Worm (Caenorhabditis elegans) whole organism, young adult: ENCODE measurements around the gene ZK418.5.

Experiments
- B0336.3 ChIP-seq: fragments of 200-800 bp; sonication (Bioruptor generic); IDR thresholded peaks from 2 replicates; pipeline ENCODE4 v1.3.6; 2022; ENCODE audit warnings: missing genetic modification characterization, missing compliant biosample characterization
- Y53G8AR.9 ChIP-seq: fragments of 200-800 bp; sonication (Bioruptor generic); conservative IDR thresholded peaks from 2 replicates; pipeline ENCODE4 v1.3.6; 2022; ENCODE audit warnings: missing genetic modification reagents, missing genetic modification characterization, missing compliant biosample characterization
- ZK185.1 ChIP-seq: sonication (generic microtip); optimal IDR thresholded peaks from 2 replicates; lab custom pipeline; 2016; ENCODE audit warnings: mild to moderate bottlenecking, missing genetic modification characterization, missing compliant biosample characterization; ENCODE audit not compliant: poor library complexity, severe bottlenecking
- ama-1 ChIP-seq, 3 experiments: fragments of 150-350 bp in 1 of 3; sonication (generic microtip) in 2 of 3; optimal IDR thresholded peaks; 2 replicates each; lab custom pipeline; 2014 to 2018; ENCODE audit warnings: missing biosample characterization in 2 of 3, missing genetic modification characterization in 2 of 3, missing genetic modification reagents in 2 of 3
- atf-7 ChIP-seq: sonication (generic microtip); optimal IDR thresholded peaks from 2 replicates; lab custom pipeline; 2017; ENCODE audit warnings: mild to moderate bottlenecking, missing genetic modification characterization, missing compliant biosample characterization
- attf-5 ChIP-seq: fragments of 200-800 bp; sonication (Bioruptor generic); optimal IDR thresholded peaks from 2 replicates; lab custom pipeline; 2018; ENCODE audit warnings: mild to moderate bottlenecking, missing genetic modification characterization, missing compliant biosample characterization
- bed-2 ChIP-seq: fragments of 200-800 bp; sonication (Bioruptor generic); IDR thresholded peaks from 2 replicates; pipeline ENCODE4 v1.3.6; 2022; ENCODE audit warnings: missing genetic modification reagents, missing genetic modification characterization, missing compliant biosample characterization
- cebp-1 ChIP-seq, 2 experiments: fragments of 200-800 bp in 1 of 2; sonication (Bioruptor generic) in 1 of 2; sonication (generic microtip) in 1 of 2; IDR thresholded peaks in 1 of 2; optimal IDR thresholded peaks in 1 of 2; 2 replicates each; pipeline versions ENCODE4 v1.3.6 to Lab custom; 2017 to 2022; ENCODE audit warnings: missing compliant biosample characterization in 2 of 2, missing genetic modification characterization in 2 of 2, mild to moderate bottlenecking in 1 of 2, missing genetic modification reagents in 1 of 2, moderate library complexity in 1 of 2
- cebp-2 ChIP-seq: fragments of 200-800 bp; sonication (Bioruptor generic); IDR thresholded peaks from 2 replicates; pipeline ENCODE4 v1.3.6; 2022; ENCODE audit warnings: missing genetic modification characterization, missing compliant biosample characterization
- chd-7 ChIP-seq: sonication (generic microtip); optimal IDR thresholded peaks from 2 replicates; lab custom pipeline; 2016; ENCODE audit warnings: mild to moderate bottlenecking, missing genetic modification characterization, moderate library complexity, missing compliant biosample characterization
- dpff-1 ChIP-seq: sonication (generic microtip); optimal IDR thresholded peaks from 2 replicates; lab custom pipeline; 2017; ENCODE audit warnings: mild to moderate bottlenecking, missing genetic modification characterization, missing compliant biosample characterization
- egl-18 ChIP-seq: fragments of 200-800 bp; sonication (Bioruptor generic); IDR thresholded peaks from 2 replicates; pipeline ENCODE4 v1.3.6; 2022; ENCODE audit warnings: missing genetic modification reagents, missing genetic modification characterization, missing compliant biosample characterization
- egrh-3 ChIP-seq: fragments of 200-800 bp; sonication (Bioruptor generic); IDR thresholded peaks from 2 replicates; pipeline ENCODE4 v1.3.6; 2022; ENCODE audit warnings: missing genetic modification reagents, missing genetic modification characterization, missing compliant biosample characterization
- ets-4 ChIP-seq: fragments of 200-800 bp; sonication (Bioruptor generic); optimal IDR thresholded peaks from 2 replicates; lab custom pipeline; 2018; ENCODE audit warnings: mild to moderate bottlenecking, missing genetic modification characterization, missing compliant biosample characterization
- him-1 ChIP-seq: sonication (generic microtip); optimal IDR thresholded peaks from 2 replicates; lab custom pipeline; 2016; ENCODE audit warnings: missing genotype, missing genetic modification reagents, missing genetic modification characterization, missing compliant biosample characterization
- hlh-12 ChIP-seq: sonication (generic microtip); optimal IDR thresholded peaks from 2 replicates; lab custom pipeline; 2016; ENCODE audit warnings: missing genetic modification characterization, missing compliant biosample characterization
- hmg-1.2 ChIP-seq: fragments of 200-800 bp; sonication (Bioruptor generic); IDR thresholded peaks from 2 replicates; pipeline ENCODE4 v1.3.6; 2022; ENCODE audit warnings: missing genetic modification reagents, missing genetic modification characterization, missing compliant biosample characterization
- hsf-1 ChIP-seq: fragments of 200-800 bp; sonication (Bioruptor generic); IDR thresholded peaks from 2 replicates; pipeline ENCODE4 v1.3.6; 2022; ENCODE audit warnings: missing genetic modification reagents, missing genetic modification characterization, missing compliant biosample characterization
- let-607 ChIP-seq, 2 experiments: fragments of 200-800 bp in 1 of 2; sonication (Bioruptor generic) in 1 of 2; sonication (generic microtip) in 1 of 2; optimal IDR thresholded peaks; 2 replicates each; lab custom pipeline; 2016 to 2018; ENCODE audit warnings: mild to moderate bottlenecking in 2 of 2, missing compliant biosample characterization in 2 of 2, missing genetic modification characterization in 2 of 2, moderate library complexity in 2 of 2, missing genotype in 1 of 2
- lin-40 ChIP-seq: sonication (generic microtip); optimal IDR thresholded peaks from 2 replicates; lab custom pipeline; 2016; ENCODE audit warnings: missing genetic modification characterization, mild to moderate bottlenecking, missing compliant biosample characterization, missing genotype, missing genetic modification reagents
- lin-54 ChIP-seq: fragments of 200-800 bp; sonication (Bioruptor generic); optimal IDR thresholded peaks from 2 replicates; lab custom pipeline; 2018; ENCODE audit warnings: mild to moderate bottlenecking, missing genetic modification characterization, missing compliant biosample characterization
- lsl-1 ChIP-seq: fragments of 200-800 bp; sonication (Bioruptor generic); optimal IDR thresholded peaks from 2 replicates; lab custom pipeline; 2018; ENCODE audit warnings: mild to moderate bottlenecking, missing genetic modification characterization, moderate library complexity, missing compliant biosample characterization
- madf-6 ChIP-seq: fragments of 200-800 bp; sonication (Bioruptor generic); IDR thresholded peaks from 2 replicates; pipeline ENCODE4 v1.3.6; 2022; ENCODE audit warnings: missing genetic modification reagents, missing genetic modification characterization, missing compliant biosample characterization
- madf-8 ChIP-seq: fragments of 200-800 bp; sonication (Bioruptor generic); conservative IDR thresholded peaks from 2 replicates; pipeline ENCODE4 v1.3.6; 2022; ENCODE audit warnings: missing genetic modification reagents, missing genetic modification characterization, missing compliant biosample characterization
- mcd-1 ChIP-seq: fragments of 200-800 bp; sonication (Bioruptor generic); IDR thresholded peaks from 2 replicates; pipeline ENCODE4 v1.3.6; 2022; ENCODE audit warnings: missing genetic modification reagents, missing genetic modification characterization, missing compliant biosample characterization
- mes-4 ChIP-seq: sonication (generic microtip); optimal IDR thresholded peaks from 2 replicates; lab custom pipeline; 2016; ENCODE audit warnings: missing genotype, missing genetic modification characterization, missing compliant biosample characterization
- nhr-27 ChIP-seq: fragments of 200-800 bp; sonication (Bioruptor generic); optimal IDR thresholded peaks from 2 replicates; lab custom pipeline; 2018; ENCODE audit warnings: mild to moderate bottlenecking, missing genetic modification characterization, moderate library complexity, missing compliant biosample characterization
- nhr-80 ChIP-seq: sonication (generic microtip); optimal IDR thresholded peaks from 2 replicates; lab custom pipeline; 2016; ENCODE audit warnings: missing genetic modification characterization, missing compliant biosample characterization
- rcor-1 ChIP-seq: fragments of 200-800 bp; sonication (Bioruptor generic); IDR thresholded peaks from 2 replicates; pipeline ENCODE4 v1.3.6; 2022; ENCODE audit warnings: missing genetic modification reagents, missing genetic modification characterization, missing compliant biosample characterization
- rec-8 ChIP-seq, 2 experiments: sonication (generic microtip); optimal IDR thresholded peaks; 2 replicates each; lab custom pipeline; 2016; ENCODE audit warnings: mild to moderate bottlenecking in 2 of 2, missing genetic modification characterization in 2 of 2, missing genetic modification reagents in 2 of 2, missing genotype in 2 of 2, missing biosample characterization in 1 of 2, missing compliant biosample characterization in 1 of 2, moderate library complexity in 1 of 2
- repo-1 ChIP-seq: sonication (generic microtip); optimal IDR thresholded peaks from 2 replicates; lab custom pipeline; 2017; ENCODE audit warnings: mild to moderate bottlenecking, missing genetic modification characterization, missing compliant biosample characterization
- snpc-3.4 ChIP-seq: sonication (generic microtip); optimal IDR thresholded peaks from 2 replicates; lab custom pipeline; 2017; ENCODE audit warnings: missing genetic modification characterization, mild to moderate bottlenecking, missing compliant biosample characterization, antibody characterized with exemption, moderate library complexity, missing genotype, missing genetic modification reagents
- snpc-4 ChIP-seq, 5 experiments: fragments of 150-350 bp in 1 of 5; sonication (generic microtip) in 4 of 5; optimal IDR thresholded peaks; 2 replicates each; lab custom pipeline; 2014 to 2018; ENCODE audit warnings: missing genetic modification characterization in 5 of 5, missing biosample characterization in 3 of 5, antibody characterized with exemption in 2 of 5, mild to moderate bottlenecking in 2 of 5, missing compliant biosample characterization in 2 of 5, missing genotype in 2 of 5, moderate library complexity in 2 of 5, missing genetic modification reagents in 1 of 5
- tbp1 ChIP-seq: fragments of 200-800 bp; sonication (Bioruptor generic); optimal IDR thresholded peaks from 2 replicates; lab custom pipeline; 2018; ENCODE audit warnings: mild to moderate bottlenecking, missing genetic modification characterization, missing compliant biosample characterization
- tbx-9 ChIP-seq: sonication (generic microtip); optimal IDR thresholded peaks from 2 replicates; lab custom pipeline; 2016; ENCODE audit warnings: borderline replicate concordance, missing genetic modification characterization, inconsistent platforms, missing compliant biosample characterization
- ztf-25 ChIP-seq: fragments of 200-800 bp; sonication (Bioruptor generic); IDR thresholded peaks from 2 replicates; pipeline ENCODE4 v1.3.6; 2022; ENCODE audit warnings: missing genetic modification reagents, missing genetic modification characterization, missing compliant biosample characterization
- ztf-28 ChIP-seq: fragments of 200-800 bp; sonication (Bioruptor generic); IDR thresholded peaks from 2 replicates; pipeline ENCODE4 v1.3.6; 2022; ENCODE audit warnings: missing genetic modification reagents, missing genetic modification characterization, missing compliant biosample characterization

Gene ZK418.5

DNA sequence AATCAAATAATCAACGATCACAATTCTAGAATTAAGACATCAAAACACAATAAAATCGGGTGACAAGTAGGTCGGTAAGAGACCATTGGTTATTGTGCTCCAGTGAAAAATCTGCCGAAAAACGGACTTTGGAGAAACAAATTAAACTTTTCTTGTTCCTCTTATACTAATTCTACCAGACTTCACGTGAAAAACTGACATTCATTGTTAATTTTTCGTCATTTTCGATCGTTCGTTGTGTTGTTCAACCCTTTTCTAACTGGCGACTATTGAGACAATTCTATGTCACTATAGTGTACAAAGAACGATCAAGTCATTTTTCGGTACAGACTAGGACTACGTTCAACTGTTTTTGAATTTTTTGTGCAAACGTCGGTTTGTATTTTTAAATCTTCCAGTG is 46.8 kb upstream of the ZK418.5 start:
- TF ChIP-seq him-1 (peak; percentile 51), lsl-1 (GFP tag; lab: Kevin White, UChicago) (no peak), chd-7 (tag; lab: Kevin White, UChicago) (peak; percentile 15), B0336.3 (no peak), let-607 (tag; optimal IDR thresholded peaks at IDR 0.05; lab: Kevin White, UChicago) (peak in 1 of 2 experiments; percentile 35), lin-40 (tag; lab: Kevin White, UChicago) (peak; percentile 29), atf-7 (peak; percentile 5), hsf-1 (GFP tag; lab: Robert Waterston, UW) (0 out of 2 replicates have a peak, but pooled peaks have one; percentile 37), Y53G8AR.9 (GFP tag; lab: Robert Waterston, UW) (0 out of 2 replicates have a peak, but pooled peaks have one; percentile 13), nhr-80 (tag; lab: Kevin White, UChicago) (peak; percentile 25), ama-1 (optimal IDR thresholded peaks at IDR 0.05; lab: Kevin White, UChicago) (no peak), ama-1 (GFP tag; optimal IDR thresholded peaks at IDR 0.05; lab: Kevin White, UChicago) (no peak), tbx-9 (tag; lab: Kevin White, UChicago) (no peak), repo-1 (tag; lab: Kevin White, UChicago) (peak; percentile 16)

DNA sequence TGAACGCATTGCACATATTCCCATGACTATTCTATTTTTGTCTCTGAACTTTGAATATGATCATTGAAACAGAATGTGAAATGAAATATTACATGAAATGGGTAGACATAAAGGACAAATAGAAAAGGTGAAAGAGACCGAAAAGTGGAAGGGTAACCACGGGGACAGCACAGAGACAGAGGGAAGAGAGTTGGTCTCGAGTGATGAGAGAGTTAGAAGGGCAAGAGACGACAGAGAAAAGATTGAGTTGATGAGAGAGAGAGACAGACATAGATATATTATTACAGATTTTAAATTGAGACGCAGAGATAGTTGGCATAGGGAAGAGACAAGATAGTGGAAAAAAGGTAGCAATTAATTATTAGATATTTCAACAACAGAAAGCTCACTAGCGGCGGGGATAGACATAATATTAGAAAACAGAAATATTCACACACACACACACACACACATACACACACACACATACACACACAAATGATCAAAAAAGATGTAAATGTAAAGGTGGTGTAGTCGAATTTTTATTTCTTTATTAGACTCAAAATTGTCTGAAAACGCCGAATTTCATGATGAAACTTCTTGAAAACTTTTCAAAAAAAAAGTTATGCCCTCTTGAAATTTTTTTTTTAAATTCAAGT is 43.1 kb upstream of the ZK418.5 start:
- TF ChIP-seq chd-7 (tag; lab: Kevin White, UChicago) = no peak
- TF ChIP-seq ZK185.1 (tag; lab: Kevin White, UChicago) = peak; percentile 21
- no peak for TF ChIP-seq mes-4
- no peak for TF ChIP-seq hlh-12 (tag; lab: Kevin White, UChicago)
- no peak for TF ChIP-seq ztf-28 (GFP tag; lab: Robert Waterston, UW)
- no peak for TF ChIP-seq ztf-25
- TF ChIP-seq attf-5 (GFP tag; lab: Kevin White, UChicago) = peak; percentile 71
- TF ChIP-seq tbp1 (GFP tag; lab: Kevin White, UChicago) = peak; percentile 21
- TF ChIP-seq cebp-2 (GFP tag; lab: Robert Waterston, UW) = no peak
- no peak for TF ChIP-seq bed-2 (GFP tag; lab: Robert Waterston, UW)
- no peak for TF ChIP-seq egl-18
- no peak for TF ChIP-seq cebp-1 (GFP tag; IDR thresholded peaks at IDR 0.05; lab: Robert Waterston, UW)
- TF ChIP-seq cebp-1 (tag; optimal IDR thresholded peaks at IDR 0.05; lab: Kevin White, UChicago) = peak; percentile 72
- peak; percentile 46 for TF ChIP-seq lin-40 (tag; lab: Kevin White, UChicago)
- no peak for TF ChIP-seq snpc-4 (GFP tag; optimal IDR thresholded peaks at IDR 0.05; lab: Kevin White, UChicago)
- peak in 1 of 4 experiments; percentile 14 for TF ChIP-seq snpc-4 (tag; optimal IDR thresholded peaks at IDR 0.05; lab: Kevin White, UChicago)
- TF ChIP-seq dpff-1 (tag; lab: Kevin White, UChicago) = no peak
- no peak for TF ChIP-seq snpc-3.4 (tag; lab: Kevin White, UChicago)
- peak; percentile 79 for TF ChIP-seq hmg-1.2 (GFP tag; lab: Robert Waterston, UW)
- TF ChIP-seq madf-8 (GFP tag; lab: Robert Waterston, UW) = no peak
- TF ChIP-seq ets-4 (GFP tag; lab: Kevin White, UChicago) = no peak
- TF ChIP-seq atf-7 = no peak
- TF ChIP-seq repo-1 (tag; lab: Kevin White, UChicago) = peak; percentile 21
- TF ChIP-seq rcor-1 (GFP tag; lab: Robert Waterston, UW) = no peak
- no peak for TF ChIP-seq rec-8 (tag; optimal IDR thresholded peaks at IDR 0.05; lab: Kevin White, UChicago)
- peak; percentile 35 for TF ChIP-seq lin-54
- peak; percentile 69 for TF ChIP-seq nhr-80 (tag; lab: Kevin White, UChicago)
- TF ChIP-seq nhr-27 (tag; lab: Kevin White, UChicago) = no peak
- no peak for TF ChIP-seq egrh-3
- peak; percentile 33; the same call in 1 of the 2 replicates for TF ChIP-seq mcd-1
- no peak for TF ChIP-seq madf-6 (GFP tag; lab: Robert Waterston, UW)
